Worm (Caenorhabditis elegans) whole organism, mixed stage, embryonic: ENCODE data around the gene Y51H7C.41.

Source experiments
- M03D4.4 ChIP-seq: sonication (generic microtip); optimal IDR thresholded peaks from 2 replicates; lab custom pipeline; 2017; ENCODE audit warnings: mild to moderate bottlenecking, missing genetic modification characterization, missing compliant biosample characterization
- bed-3 ChIP-seq: fragments of 200-800 bp; sonication (Bioruptor generic); optimal IDR thresholded peaks from 3 replicates; lab custom pipeline; 2018; ENCODE audit warnings: mild to moderate bottlenecking, missing genetic modification characterization, moderate library complexity, missing compliant biosample characterization
- blmp-1 ChIP-seq: fragments of 150-350 bp; optimal IDR thresholded peaks from 2 replicates; lab custom pipeline; 2014; ENCODE audit warnings: missing biosample characterization, missing genetic modification characterization
- ceh-39 ChIP-seq: fragments of 150-350 bp; optimal IDR thresholded peaks from 2 replicates; lab custom pipeline; 2014; ENCODE audit warnings: missing biosample characterization, missing genetic modification characterization
- ceh-43 ChIP-seq: fragments of 200-800 bp; sonication (Bioruptor generic); optimal IDR thresholded peaks from 2 replicates; lab custom pipeline; 2018; ENCODE audit warnings: mild to moderate bottlenecking, missing genetic modification characterization, moderate library complexity, missing compliant biosample characterization
- ceh-83 ChIP-seq: fragments of 200-800 bp; sonication (Bioruptor generic); optimal IDR thresholded peaks from 2 replicates; lab custom pipeline; 2018; ENCODE audit warnings: mild to moderate bottlenecking, missing genetic modification characterization, missing compliant biosample characterization
- cnd-1 ChIP-seq: fragments of 200-800 bp; sonication (Bioruptor generic); optimal IDR thresholded peaks from 2 replicates; lab custom pipeline; 2018; ENCODE audit warnings: mild to moderate bottlenecking, missing genetic modification characterization, missing compliant biosample characterization
- drap-1 ChIP-seq: fragments of 200-800 bp; sonication (Bioruptor generic); optimal IDR thresholded peaks from 3 replicates; lab custom pipeline; 2018; ENCODE audit warnings: mild to moderate bottlenecking, missing genetic modification characterization, missing compliant biosample characterization
- elt-1 ChIP-seq: sonication (generic microtip); optimal IDR thresholded peaks from 2 replicates; lab custom pipeline; 2017; ENCODE audit warnings: missing genetic modification characterization, mild to moderate bottlenecking, missing compliant biosample characterization, antibody characterized with exemption, moderate library complexity, borderline replicate concordance; ENCODE audit not compliant: insufficient read depth
- elt-3 ChIP-seq: fragments of 150-350 bp; optimal IDR thresholded peaks from 2 replicates; lab custom pipeline; 2014; ENCODE audit warnings: missing biosample characterization, missing genetic modification characterization
- flh-1 ChIP-seq: fragments of 200-800 bp; sonication (Bioruptor generic); optimal IDR thresholded peaks from 2 replicates; lab custom pipeline; 2018; ENCODE audit warnings: mild to moderate bottlenecking, missing genetic modification characterization, moderate library complexity, missing compliant biosample characterization
- ham-2 ChIP-seq: fragments of 200-800 bp; sonication (Bioruptor generic); optimal IDR thresholded peaks from 2 replicates; lab custom pipeline; 2018; ENCODE audit warnings: mild to moderate bottlenecking, missing genetic modification characterization, missing compliant biosample characterization
- hlh-1 ChIP-seq: fragments of 150-350 bp; optimal IDR thresholded peaks from 2 replicates; lab custom pipeline; 2014; ENCODE audit warnings: missing biosample characterization, missing genetic modification reagents, missing genetic modification characterization
- lin-13 ChIP-seq: fragments of 150-350 bp; optimal IDR thresholded peaks from 2 replicates; lab custom pipeline; 2014; ENCODE audit warnings: missing biosample characterization, missing genetic modification characterization
- lsy-2 ChIP-seq: fragments of 150-350 bp; optimal IDR thresholded peaks from 2 replicates; lab custom pipeline; 2014; ENCODE audit warnings: missing biosample characterization, missing genetic modification characterization
- mab-5 ChIP-seq: fragments of 150-350 bp; optimal IDR thresholded peaks from 2 replicates; lab custom pipeline; 2014; ENCODE audit warnings: missing biosample characterization, missing genetic modification characterization
- mep-1 ChIP-seq: fragments of 150-350 bp; optimal IDR thresholded peaks from 2 replicates; lab custom pipeline; 2017; ENCODE audit warnings: missing biosample characterization, missing genetic modification reagents, missing genetic modification characterization, inconsistent platforms
- mls-2 ChIP-seq: sonication (generic microtip); optimal IDR thresholded peaks from 2 replicates; lab custom pipeline; 2016; ENCODE audit warnings: mild to moderate bottlenecking, missing genetic modification characterization, moderate library complexity, missing compliant biosample characterization
- nhr-12 ChIP-seq: fragments of 150-350 bp; optimal IDR thresholded peaks from 2 replicates; lab custom pipeline; 2014; ENCODE audit warnings: missing biosample characterization, missing genetic modification characterization
- nhr-2 ChIP-seq: fragments of 150-350 bp; optimal IDR thresholded peaks from 2 replicates; lab custom pipeline; 2014; ENCODE audit warnings: missing biosample characterization, missing genetic modification characterization
- nhr-237 ChIP-seq: fragments of 150-350 bp; optimal IDR thresholded peaks from 2 replicates; lab custom pipeline; 2014; ENCODE audit warnings: missing biosample characterization, missing genetic modification characterization
- nhr-28 ChIP-seq: fragments of 150-350 bp; optimal IDR thresholded peaks from 2 replicates; lab custom pipeline; 2014; ENCODE audit warnings: missing biosample characterization, missing genetic modification characterization
- pha-4 ChIP-seq: fragments of 150-350 bp; optimal IDR thresholded peaks from 2 replicates; lab custom pipeline; 2018; ENCODE audit warnings: missing biosample characterization, missing genetic modification reagents, missing genetic modification characterization
- sem-2 ChIP-seq: fragments of 200-800 bp; sonication (Bioruptor generic); optimal IDR thresholded peaks from 2 replicates; lab custom pipeline; 2018; ENCODE audit warnings: mild to moderate bottlenecking, missing genetic modification characterization, missing compliant biosample characterization
- snpc-4 ChIP-seq: fragments of 150-350 bp; optimal IDR thresholded peaks from 2 replicates; lab custom pipeline; 2014; ENCODE audit warnings: missing biosample characterization, missing genetic modification characterization
- sptf-1 ChIP-seq: sonication (generic microtip); optimal IDR thresholded peaks from 2 replicates; lab custom pipeline; 2017; ENCODE audit warnings: mild to moderate bottlenecking, missing genetic modification characterization, moderate library complexity, missing compliant biosample characterization
- tbx-8 ChIP-seq: fragments of 200-800 bp; sonication (Bioruptor generic); optimal IDR thresholded peaks from 2 replicates; lab custom pipeline; 2018; ENCODE audit warnings: mild to moderate bottlenecking, missing genetic modification characterization, moderate library complexity, missing compliant biosample characterization
- unc-120 ChIP-seq: sonication (generic microtip); optimal IDR thresholded peaks from 2 replicates; lab custom pipeline; 2017; ENCODE audit warnings: missing genetic modification characterization, missing compliant biosample characterization; ENCODE audit not compliant: poor library complexity, severe bottlenecking
- unc-39 ChIP-seq: fragments of 150-350 bp; optimal IDR thresholded peaks from 2 replicates; lab custom pipeline; 2014; ENCODE audit warnings: missing biosample characterization, missing genetic modification characterization
- unc-62 ChIP-seq: fragments of 150-350 bp; optimal IDR thresholded peaks from 2 replicates; lab custom pipeline; 2014; ENCODE audit warnings: missing biosample characterization, missing genetic modification reagents, missing genetic modification characterization
- zip-8 ChIP-seq: fragments of 150-350 bp; optimal IDR thresholded peaks from 2 replicates; lab custom pipeline; 2014; ENCODE audit warnings: missing biosample characterization, missing genetic modification characterization
- ztf-11 ChIP-seq: fragments of 150-350 bp; optimal IDR thresholded peaks from 2 replicates; lab custom pipeline; 2014; ENCODE audit warnings: missing biosample characterization, missing genetic modification characterization

Gene Y51H7C.41

ce11 chrII:1400105-1400504, 3.0 kb upstream of the Y51H7C.41 start, which contains the start of gene F54D12.1:
F54D12.1 (plus strand) TSS chrII:1400405.
- TF ChIP-seq blmp-1 (no peak), mab-5 (tag; lab: Kevin White, UChicago) (no peak), nhr-2 (no peak), lin-13 (no peak), cnd-1 (tag; lab: Kevin White, UChicago) (no peak), sptf-1 (no peak), M03D4.4 (no peak), nhr-28 (no peak), mep-1 (tag; lab: Kevin White, UChicago) (no peak), hlh-1 (tag; lab: Kevin White, UChicago) (no peak), lsy-2 (tag; lab: Kevin White, UChicago) (no peak), unc-120 (no peak), ceh-39 (tag; lab: Kevin White, UChicago) (no peak), nhr-12 (tag; lab: Kevin White, UChicago) (no peak), unc-62 (GFP tag; lab: Kevin White, UChicago) (no peak), bed-3 (GFP tag; lab: Kevin White, UChicago) (no peak), flh-1 (GFP tag; lab: Kevin White, UChicago) (no peak), ham-2 (GFP tag; lab: Kevin White, UChicago) (no peak), zip-8 (no peak)

- TF ChIP-seq sptf-1 (no peak), drap-1 (GFP tag; lab: Kevin White, UChicago) (no peak), hlh-1 (tag; lab: Kevin White, UChicago) (no peak), snpc-4 (tag; lab: Kevin White, UChicago) (no peak)
Observed at ce11 chrII:1401474-1401873, 1.6 kb upstream of the Y51H7C.41 start, which contains the start of gene Y51H7C.8. Y51H7C.8 (plus strand) TSS chrII:1401774.

ce11 chrII:1402167-1402619, 928 bp upstream of the Y51H7C.41 start, which contains the start of gene Y51H7C.7:
Y51H7C.7 (plus strand) TSS chrII:1402569.
- no peak for TF ChIP-seq sptf-1
- no peak for TF ChIP-seq drap-1 (GFP tag; lab: Kevin White, UChicago)
- TF ChIP-seq nhr-2: no peak
- peak; percentile 50 for TF ChIP-seq mep-1 (tag; lab: Kevin White, UChicago)
- TF ChIP-seq lin-13: peak; percentile 44

- no peak for TF ChIP-seq pha-4 (tag; lab: Kevin White, UChicago)
- no peak for TF ChIP-seq ham-2 (GFP tag; lab: Kevin White, UChicago)
- TF ChIP-seq elt-3: no peak
- no peak for TF ChIP-seq lsy-2 (tag; lab: Kevin White, UChicago)
- TF ChIP-seq unc-120: no peak
- no peak for TF ChIP-seq sem-2
- TF ChIP-seq elt-1: no peak
- TF ChIP-seq nhr-28: no peak
- TF ChIP-seq unc-39 (tag; lab: Kevin White, UChicago): no peak
- TF ChIP-seq zip-8: no peak
- no peak for TF ChIP-seq ceh-43 (GFP tag; lab: Kevin White, UChicago)
- no peak for TF ChIP-seq ceh-39 (tag; lab: Kevin White, UChicago)
- no peak for TF ChIP-seq unc-62 (GFP tag; lab: Kevin White, UChicago)
- TF ChIP-seq ztf-11 (tag; lab: Kevin White, UChicago): no peak
- TF ChIP-seq ceh-83 (GFP tag; lab: Kevin White, UChicago): no peak
- TF ChIP-seq nhr-2: no peak
Observed at ce11 chrII:1411372-1411771, 8.3 kb downstream of the Y51H7C.41 start, which contains the start of gene Y51H7C.9. Y51H7C.9 (minus strand) TSS chrII:1411472.

ce11 chrII:1412359-1412907, 9.3 kb downstream of the Y51H7C.41 start, which contains the start of gene alkb-1:
alkb-1 (plus strand) TSS chrII:1412409.
- TF ChIP-seq nhr-28 (no peak), ceh-43 (GFP tag; lab: Kevin White, UChicago) (no peak), unc-120 (no peak), elt-3 (no peak), mls-2 (tag; lab: Kevin White, UChicago) (no peak), hlh-1 (tag; lab: Kevin White, UChicago) (no peak), bed-3 (GFP tag; lab: Kevin White, UChicago) (no peak), blmp-1 (no peak), unc-39 (tag; lab: Kevin White, UChicago) (no peak), nhr-237 (tag; lab: Kevin White, UChicago) (no peak), tbx-8 (GFP tag; lab: Kevin White, UChicago) (no peak), pha-4 (tag; lab: Kevin White, UChicago) (no peak), M03D4.4 (no peak), mep-1 (tag; lab: Kevin White, UChicago) (no peak), lsy-2 (tag; lab: Kevin White, UChicago) (no peak)
- TF ChIP-seq, all 35 proteins: peak for 0
